Worm (Caenorhabditis elegans) whole organism, L1 larva: ENCODE data around the gene fbxb-108.

Source experiments
- C16A3.4 ChIP-seq: fragments of 150-350 bp; optimal IDR thresholded peaks from 2 replicates; lab custom pipeline; 2014; ENCODE audit warnings: missing biosample characterization, missing genetic modification characterization
- C34B4.2 ChIP-seq: sonication (generic microtip); optimal IDR thresholded peaks from 2 replicates; lab custom pipeline; 2017; ENCODE audit warnings: mild to moderate bottlenecking, missing genetic modification characterization, missing compliant biosample characterization
- F16B12.6 ChIP-seq: fragments of 150-350 bp; optimal IDR thresholded peaks from 2 replicates; lab custom pipeline; 2014; ENCODE audit warnings: missing biosample characterization, missing genetic modification characterization
- Y116A8C.19 ChIP-seq: sonication (generic microtip); optimal IDR thresholded peaks from 2 replicates; lab custom pipeline; 2016; ENCODE audit warnings: missing compliant biosample characterization, missing genetic modification characterization, borderline replicate concordance
- alr-1 ChIP-seq: fragments of 200-800 bp; sonication (Bioruptor generic); optimal IDR thresholded peaks from 2 replicates; lab custom pipeline; 2018; ENCODE audit warnings: borderline replicate concordance, mild to moderate bottlenecking, missing genetic modification characterization, missing compliant biosample characterization
- blmp-1 ChIP-seq: fragments of 150-350 bp; optimal IDR thresholded peaks from 2 replicates; lab custom pipeline; 2014; ENCODE audit warnings: missing biosample characterization, missing genetic modification characterization
- ceh-63 ChIP-seq: fragments of 200-800 bp; sonication (Bioruptor generic); optimal IDR thresholded peaks from 2 replicates; lab custom pipeline; 2018; ENCODE audit warnings: mild to moderate bottlenecking, missing genetic modification characterization, missing compliant biosample characterization
- ceh-90 ChIP-seq: sonication (generic microtip); optimal IDR thresholded peaks from 2 replicates; lab custom pipeline; 2016; ENCODE audit warnings: missing genetic modification characterization, missing compliant biosample characterization
- dpl-1 ChIP-seq, 3 experiments: fragments of 150-350 bp in 2 of 3; sonication (generic microtip) in 1 of 3; optimal IDR thresholded peaks; 2 replicates each; lab custom pipeline; 2014 to 2017; ENCODE audit warnings: missing biosample characterization in 3 of 3, missing genetic modification characterization in 3 of 3, missing genetic modification reagents in 3 of 3
- dsc-1 ChIP-seq: sonication (generic microtip); optimal IDR thresholded peaks from 2 replicates; lab custom pipeline; 2016; ENCODE audit warnings: mild to moderate bottlenecking, missing genetic modification characterization, missing compliant biosample characterization
- efl-3 ChIP-seq: fragments of 200-800 bp; sonication (Bioruptor generic); optimal IDR thresholded peaks from 2 replicates; lab custom pipeline; 2018; ENCODE audit warnings: mild to moderate bottlenecking, missing genetic modification characterization, missing compliant biosample characterization
- fos-1 ChIP-seq: fragments of 150-350 bp; optimal IDR thresholded peaks from 2 replicates; lab custom pipeline; 2014; ENCODE audit warnings: missing biosample characterization, missing genetic modification characterization
- isw-1 ChIP-seq: fragments of 200-800 bp; sonication (Bioruptor generic); IDR thresholded peaks from 2 replicates; pipeline ENCODE4 v1.3.6; 2022; ENCODE audit warnings: missing genetic modification characterization, missing compliant biosample characterization
- lin-13 ChIP-seq: fragments of 150-350 bp; optimal IDR thresholded peaks from 2 replicates; lab custom pipeline; 2014; ENCODE audit warnings: missing biosample characterization, missing genetic modification reagents, missing genetic modification characterization
- lin-14 ChIP-seq: fragments of 200-800 bp; sonication (Bioruptor generic); optimal IDR thresholded peaks from 2 replicates; lab custom pipeline; 2018; ENCODE audit warnings: mild to moderate bottlenecking, missing genetic modification characterization, moderate library complexity, missing compliant biosample characterization
- lin-35 ChIP-seq, 2 experiments: fragments of 150-350 bp; optimal IDR thresholded peaks; 2 replicates each; lab custom pipeline; 2014; ENCODE audit warnings: missing biosample characterization in 2 of 2, missing genetic modification characterization in 2 of 2, missing genetic modification reagents in 2 of 2
- lir-3 ChIP-seq: sonication (generic microtip); optimal IDR thresholded peaks from 2 replicates; lab custom pipeline; 2016; ENCODE audit warnings: mild to moderate bottlenecking, missing genetic modification characterization, moderate library complexity, missing compliant biosample characterization; ENCODE audit not compliant: poor library complexity
- mab-9 ChIP-seq: fragments of 200-800 bp; sonication (Bioruptor generic); IDR thresholded peaks from 2 replicates; pipeline ENCODE4 v1.3.6; 2022; ENCODE audit warnings: missing genetic modification reagents, missing genetic modification characterization, missing compliant biosample characterization
- mef-2 ChIP-seq: fragments of 150-350 bp; optimal IDR thresholded peaks from 2 replicates; lab custom pipeline; 2014; ENCODE audit warnings: missing biosample characterization, missing genetic modification characterization
- mep-1 ChIP-seq: fragments of 150-350 bp; optimal IDR thresholded peaks from 2 replicates; lab custom pipeline; 2014; ENCODE audit warnings: missing biosample characterization, missing genetic modification characterization
- nhr-12 ChIP-seq: sonication (generic microtip); optimal IDR thresholded peaks from 2 replicates; lab custom pipeline; 2017; ENCODE audit warnings: missing biosample characterization, missing genetic modification characterization
- nhr-19 ChIP-seq: fragments of 200-800 bp; sonication (Bioruptor generic); conservative IDR thresholded peaks from 2 replicates; pipeline ENCODE4 v1.3.6; 2022; ENCODE audit warnings: missing genetic modification characterization, missing compliant biosample characterization
- nhr-28 ChIP-seq: fragments of 150-350 bp; optimal IDR thresholded peaks from 2 replicates; lab custom pipeline; 2014; ENCODE audit warnings: missing biosample characterization, missing genetic modification characterization
- nhr-47 ChIP-seq: sonication (generic microtip); optimal IDR thresholded peaks from 2 replicates; lab custom pipeline; 2016; ENCODE audit warnings: mild to moderate bottlenecking, missing genetic modification characterization, moderate library complexity, missing compliant biosample characterization
- nhr-71 ChIP-seq: sonication (generic microtip); optimal IDR thresholded peaks from 2 replicates; lab custom pipeline; 2016; ENCODE audit warnings: mild to moderate bottlenecking, missing genetic modification characterization, moderate library complexity, missing compliant biosample characterization
- nhr-76 ChIP-seq: sonication (generic microtip); optimal IDR thresholded peaks from 2 replicates; lab custom pipeline; 2017; ENCODE audit warnings: missing biosample characterization, missing genetic modification characterization
- nhr-84 ChIP-seq: sonication (generic microtip); optimal IDR thresholded peaks from 2 replicates; lab custom pipeline; 2017; ENCODE audit warnings: missing biosample characterization, missing genetic modification characterization
- pag-3 ChIP-seq: sonication (generic microtip); optimal IDR thresholded peaks from 2 replicates; lab custom pipeline; 2017; ENCODE audit warnings: missing genetic modification characterization, mild to moderate bottlenecking, missing compliant biosample characterization, antibody characterized with exemption, borderline replicate concordance; ENCODE audit not compliant: insufficient read depth
- rnt-1 ChIP-seq: sonication (generic microtip); optimal IDR thresholded peaks from 2 replicates; lab custom pipeline; 2016; ENCODE audit warnings: mild to moderate bottlenecking, missing genetic modification characterization, moderate library complexity, missing compliant biosample characterization
- skn-1 ChIP-seq: fragments of 150-350 bp; optimal IDR thresholded peaks from 2 replicates; lab custom pipeline; 2014; ENCODE audit warnings: missing biosample characterization, missing genetic modification characterization
- snpc-4 ChIP-seq: fragments of 150-350 bp; optimal IDR thresholded peaks from 2 replicates; lab custom pipeline; 2014; ENCODE audit warnings: missing biosample characterization, missing genetic modification characterization
- snu-23 ChIP-seq: sonication (generic microtip); optimal IDR thresholded peaks from 2 replicates; lab custom pipeline; 2016; ENCODE audit warnings: missing genetic modification characterization, missing compliant biosample characterization
- sptf-1 ChIP-seq: fragments of 150-350 bp; optimal IDR thresholded peaks from 2 replicates; lab custom pipeline; 2014; ENCODE audit warnings: missing biosample characterization, missing genetic modification characterization
- sup-37 ChIP-seq: fragments of 200-800 bp; sonication (Bioruptor generic); optimal IDR thresholded peaks from 2 replicates; lab custom pipeline; 2018; ENCODE audit warnings: mild to moderate bottlenecking, missing genetic modification characterization, missing compliant biosample characterization
- swsn-7 ChIP-seq: sonication (generic microtip); optimal IDR thresholded peaks from 2 replicates; lab custom pipeline; 2016; ENCODE audit warnings: missing genetic modification characterization, missing compliant biosample characterization
- unc-62 ChIP-seq: fragments of 150-350 bp; optimal IDR thresholded peaks from 2 replicates; lab custom pipeline; 2014; ENCODE audit warnings: missing biosample characterization, missing genetic modification reagents, missing genetic modification characterization
- vab-15 ChIP-seq: sonication (generic microtip); optimal IDR thresholded peaks from 2 replicates; lab custom pipeline; 2017; ENCODE audit warnings: missing genotype, mild to moderate bottlenecking, missing genetic modification characterization, missing compliant biosample characterization
- xbp-1 ChIP-seq: sonication (generic microtip); optimal IDR thresholded peaks from 2 replicates; lab custom pipeline; 2016; ENCODE audit warnings: missing genetic modification characterization, missing compliant biosample characterization
- zag-1 ChIP-seq: fragments of 150-350 bp; optimal IDR thresholded peaks from 2 replicates; lab custom pipeline; 2014; ENCODE audit warnings: missing biosample characterization, missing genetic modification characterization
- zip-4 ChIP-seq: fragments of 200-800 bp; sonication (Bioruptor generic); optimal IDR thresholded peaks from 2 replicates; lab custom pipeline; 2018; ENCODE audit warnings: mild to moderate bottlenecking, missing genetic modification characterization, moderate library complexity, missing compliant biosample characterization

fbxb-108 gene

ce11 chrII:2787031-2787512 lies 22.3 kb downstream of the fbxb-108 start, which contains the start of the genes F08D12.12 and srpa-72 (continued):
- no peak for TF ChIP-seq lir-3 (tag; lab: Kevin White, UChicago)
- TF ChIP-seq snu-23: peak; percentile 48
- TF ChIP-seq pag-3 (tag; lab: Kevin White, UChicago): no peak
- peak; percentile 57 for TF ChIP-seq lin-14 (GFP tag; lab: Kevin White, UChicago)
- TF ChIP-seq nhr-12 (tag; lab: Kevin White, UChicago): no peak
- TF ChIP-seq vab-15 (tag; lab: Kevin White, UChicago): peak; percentile 26
- no peak for TF ChIP-seq snpc-4
- TF ChIP-seq nhr-28 (tag; lab: Kevin White, UChicago): no peak
- TF ChIP-seq swsn-7: peak; percentile 10
- peak; percentile 27 for TF ChIP-seq lin-13 (GFP tag; lab: Kevin White, UChicago)
- TF ChIP-seq C16A3.4: peak; percentile 42

- no peak for TF ChIP-seq dsc-1
- no peak for TF ChIP-seq ceh-90
- TF ChIP-seq nhr-71 (tag; lab: Kevin White, UChicago): no peak
- no peak for TF ChIP-seq fos-1 (tag; lab: Kevin White, UChicago)
- TF ChIP-seq mef-2 (tag; lab: Kevin White, UChicago): no peak
- TF ChIP-seq sup-37 (GFP tag; lab: Kevin White, UChicago): no peak
- TF ChIP-seq mep-1: no peak
- TF ChIP-seq isw-1 (GFP tag; lab: Robert Waterston, UW): no peak
- no peak for TF ChIP-seq zag-1 (tag; lab: Kevin White, UChicago)
- TF ChIP-seq sptf-1: no peak
- no peak for TF ChIP-seq nhr-47 (tag; lab: Kevin White, UChicago)
- TF ChIP-seq lin-35 (GFP tag; optimal IDR thresholded peaks at IDR 0.05; lab: Kevin White, UChicago): no peak
- TF ChIP-seq blmp-1: no peak
- TF ChIP-seq F16B12.6 (tag; lab: Kevin White, UChicago): no peak
- no peak for TF ChIP-seq nhr-19 (GFP tag; lab: Robert Waterston, UW)
- TF ChIP-seq skn-1: no peak
- no peak for TF ChIP-seq nhr-84 (tag; lab: Kevin White, UChicago)
Measured at ce11 chrII:2787849-2788248, 23.1 kb downstream of the fbxb-108 start.

ce11 chrII:2791693-2792092 lies 26.9 kb downstream of the fbxb-108 start:
- TF ChIP-seq Y116A8C.19 (tag; lab: Kevin White, UChicago): no peak
- no peak for TF ChIP-seq swsn-7
- TF ChIP-seq snu-23: no peak
- TF ChIP-seq mef-2 (tag; lab: Kevin White, UChicago): no peak
- TF ChIP-seq efl-3 (GFP tag; lab: Kevin White, UChicago): no peak
- no peak for TF ChIP-seq ceh-63 (GFP tag; lab: Kevin White, UChicago)
- TF ChIP-seq nhr-12 (tag; lab: Kevin White, UChicago): no peak
- TF ChIP-seq C34B4.2: no peak
- TF ChIP-seq nhr-28 (tag; lab: Kevin White, UChicago): no peak
- no peak for TF ChIP-seq mep-1
- no peak for TF ChIP-seq C16A3.4

ce11 chrII:2795413-2795812 lies 30.6 kb downstream of the fbxb-108 start:
- TF ChIP-seq xbp-1 (tag; lab: Kevin White, UChicago) (no peak), alr-1 (no peak), mab-9 (GFP tag; lab: Robert Waterston, UW) (no peak), lir-3 (tag; lab: Kevin White, UChicago) (no peak), ceh-63 (GFP tag; lab: Kevin White, UChicago) (no peak), rnt-1 (tag; lab: Kevin White, UChicago) (no peak), unc-62 (GFP tag; lab: Kevin White, UChicago) (no peak), zip-4 (GFP tag; lab: Kevin White, UChicago) (no peak), nhr-76 (tag; lab: Kevin White, UChicago) (no peak), dpl-1 (GFP tag; optimal IDR thresholded peaks at IDR 0.05; lab: Kevin White, UChicago) (no peak)
